Fruit fly (Drosophila melanogaster): ENCODE measurements around the gene CG6428.

DNA sequence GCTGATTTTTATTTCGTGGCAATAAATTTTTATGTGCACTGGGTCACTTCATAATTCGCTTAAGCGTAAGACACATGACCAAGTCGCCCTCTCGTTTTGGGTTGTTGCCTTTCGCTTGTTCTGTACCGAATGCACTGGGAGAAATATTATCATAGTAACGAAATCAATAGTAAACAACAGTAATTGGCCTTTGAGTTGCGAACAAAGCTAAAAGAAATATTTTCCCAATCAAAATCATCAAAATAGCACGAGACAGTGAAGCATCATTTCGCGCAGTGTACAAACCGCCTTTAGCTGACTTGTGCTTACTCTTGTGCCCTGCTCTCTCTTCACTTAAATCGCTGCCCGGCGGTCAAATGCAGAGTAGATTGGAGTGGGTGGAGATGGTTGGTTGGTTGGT lies 42.4 kb upstream of the CG6428 start:
- no peak for TF ChIP-seq Eip93F (GFP tag; optimal IDR thresholded peaks at IDR 0.05)
- TF ChIP-seq CG6792 (GFP tag; optimal IDR thresholded peaks at IDR 0.05), result peak; percentile 29
- peak; percentile 70 for TF ChIP-seq topi (GFP tag; optimal IDR thresholded peaks at IDR 0.05)
- TF ChIP-seq acj6 (GFP tag; optimal IDR thresholded peaks at IDR 0.05), result peak; percentile 35
- TF ChIP-seq pdm3 (GFP tag; optimal IDR thresholded peaks at IDR 0.05), result peak; percentile 46
- peak; percentile 32 for TF ChIP-seq CG3032 (tag; optimal IDR thresholded peaks at IDR 0.05)
- TF ChIP-seq Hr4 (GFP tag; optimal IDR thresholded peaks at IDR 0.05), result no peak
- peak; percentile 62 for TF ChIP-seq Eip78C (GFP tag)
- TF ChIP-seq achi (GFP tag; optimal IDR thresholded peaks at IDR 0.05), result peak; percentile 40
- TF ChIP-seq eg (GFP tag; IDR thresholded peaks at IDR 0.05), result no peak
- TF ChIP-seq Ets21C (GFP tag; optimal IDR thresholded peaks at IDR 0.05), result peak; percentile 27
- peak; percentile 24 for TF ChIP-seq Blimp-1 (GFP tag; optimal IDR thresholded peaks at IDR 0.05)
- no peak for TF ChIP-seq CG1621 (tag; optimal IDR thresholded peaks at IDR 0.05)
- peak; percentile 31 for TF ChIP-seq CG34406 (GFP tag; optimal IDR thresholded peaks at IDR 0.05)
